Worm (Caenorhabditis elegans): ENCODE results near the gene F54C8.7.

Gene F54C8.7

DNA sequence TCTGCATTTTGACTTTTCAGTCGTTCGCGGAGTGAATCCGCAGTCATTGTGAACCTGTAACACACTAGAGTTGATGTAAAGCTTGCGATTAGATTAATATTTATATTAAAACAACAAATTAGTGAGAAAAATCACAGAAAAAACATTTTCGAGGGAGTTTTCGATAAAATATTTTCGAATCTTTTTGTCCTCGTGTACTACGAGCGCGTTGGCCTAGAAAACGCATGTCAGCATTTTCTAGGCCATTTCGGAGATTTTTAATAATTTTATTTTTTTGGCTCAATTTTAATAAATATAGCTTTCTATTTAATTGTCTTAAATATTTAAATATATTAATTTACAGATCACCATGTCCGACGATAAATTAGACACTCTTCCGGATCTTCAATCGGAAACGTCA is 11.6 kb upstream of the F54C8.7 start, which contains the start of gene B0464.9:
TSS of gene B0464.9 (plus strand) at position 344 of the 400 bp plus-strand sequence.
- TF ChIP-seq ceh-2 (tag; optimal IDR thresholded peaks at IDR 0.05): peak; percentile 59
- TF ChIP-seq unc-3 (GFP tag; conservative IDR thresholded peaks at IDR 0.05): no peak
- TF ChIP-seq unc-3 (tag; optimal IDR thresholded peaks at IDR 0.05): no peak
- peak; percentile 61 for TF ChIP-seq hlh-8 (tag; optimal IDR thresholded peaks at IDR 0.05)
- peak; percentile 37 for TF ChIP-seq ref-2 (tag; optimal IDR thresholded peaks at IDR 0.05)
- peak; percentile 63 for TF ChIP-seq tbx-7 (tag; optimal IDR thresholded peaks at IDR 0.05)
- TF ChIP-seq sox-2 (GFP tag; IDR thresholded peaks at IDR 0.05): no peak
- peak; percentile 4 for TF ChIP-seq rnt-1 (tag; optimal IDR thresholded peaks at IDR 0.05)
- TF ChIP-seq odd-2 (tag; optimal IDR thresholded peaks at IDR 0.05): no peak
- TF ChIP-seq zip-5 (tag; optimal IDR thresholded peaks at IDR 0.05): peak; percentile 73
- TF ChIP-seq fax-1 (tag; optimal IDR thresholded peaks at IDR 0.05): peak; percentile 45
- TF ChIP-seq ceh-22 (tag; optimal IDR thresholded peaks at IDR 0.05): no peak
- TF ChIP-seq C08G9.2 (tag; optimal IDR thresholded peaks at IDR 0.05): peak; percentile 76
- peak; percentile 77 for TF ChIP-seq ceh-31 (tag; optimal IDR thresholded peaks at IDR 0.05)
- TF ChIP-seq ttx-3 (tag; optimal IDR thresholded peaks at IDR 0.05): peak; percentile 40
- no peak for TF ChIP-seq ceh-9 (tag; optimal IDR thresholded peaks at IDR 0.05)
- TF ChIP-seq tbx-2 (tag; optimal IDR thresholded peaks at IDR 0.05): peak; percentile 81
- TF ChIP-seq dmd-4 (tag; optimal IDR thresholded peaks at IDR 0.05; ENCODE audit: borderline replicate concordance): no peak
- peak; percentile 10 for TF ChIP-seq ceh-14 (tag; optimal IDR thresholded peaks at IDR 0.05)
- no peak for TF ChIP-seq F13H6.1 (tag; optimal IDR thresholded peaks at IDR 0.05)
- TF ChIP-seq elt-2 (tag; optimal IDR thresholded peaks at IDR 0.05): peak; percentile 57
- TF ChIP-seq pros-1 (tag; optimal IDR thresholded peaks at IDR 0.05): no peak
- no peak for TF ChIP-seq pag-3 (tag; optimal IDR thresholded peaks at IDR 0.05; ENCODE audit: borderline replicate concordance)
- TF ChIP-seq sox-4 (tag; optimal IDR thresholded peaks at IDR 0.05): no peak
- peak; percentile 56 for TF ChIP-seq ets-4 (tag; optimal IDR thresholded peaks at IDR 0.05)
- TF ChIP-seq che-1 (tag; optimal IDR thresholded peaks at IDR 0.05): no peak

ce11 chrIII:9462785-9463467 is 9.1 kb upstream of the F54C8.7 start:
- TF ChIP-seq ref-2 (tag; optimal IDR thresholded peaks at IDR 0.05) (no peak), ets-4 (tag; optimal IDR thresholded peaks at IDR 0.05) (no peak), nfya-1 (tag; optimal IDR thresholded peaks at IDR 0.05) (no peak), che-1 (tag; optimal IDR thresholded peaks at IDR 0.05) (peak; percentile 9), ama-1 (optimal IDR thresholded peaks at IDR 0.05) (peak; percentile 50)

- TF ChIP-seq zip-5 (tag; optimal IDR thresholded peaks at IDR 0.05) (no peak), eyg-1 (tag; optimal IDR thresholded peaks at IDR 0.05) (no peak), lin-11 (tag; optimal IDR thresholded peaks at IDR 0.05) (no peak), ztf-16 (tag; optimal IDR thresholded peaks at IDR 0.05) (no peak), dmd-4 (tag; optimal IDR thresholded peaks at IDR 0.05; ENCODE audit: borderline replicate concordance) (no peak), hlh-6 (tag; optimal IDR thresholded peaks at IDR 0.05) (no peak), pax-1 (tag; optimal IDR thresholded peaks at IDR 0.05) (no peak), unc-42 (tag; optimal IDR thresholded peaks at IDR 0.05) (no peak), ceh-48 (tag; optimal IDR thresholded peaks at IDR 0.05) (no peak), ahr-1 (tag; optimal IDR thresholded peaks at IDR 0.05) (no peak), ceh-14 (tag; optimal IDR thresholded peaks at IDR 0.05) (no peak), syd-9 (tag; optimal IDR thresholded peaks at IDR 0.05) (no peak), pha-4 (tag; optimal IDR thresholded peaks at IDR 0.05) (no peak), nfya-1 (tag; optimal IDR thresholded peaks at IDR 0.05) (no peak), rnt-1 (tag; optimal IDR thresholded peaks at IDR 0.05) (no peak), hlh-15 (tag; optimal IDR thresholded peaks at IDR 0.05) (no peak), ttx-3 (tag; optimal IDR thresholded peaks at IDR 0.05) (no peak), ceh-30 (tag; optimal IDR thresholded peaks at IDR 0.05) (no peak)
Measured at ce11 chrIII:9461894-9462784, 8.3 kb upstream of the F54C8.7 start.
